Worm (Caenorhabditis elegans) whole organism, early embryonic: Measurements from ENCODE around the gene C02D5.4.

Experiments used
- B0310.2 ChIP-seq: sonication (generic microtip); optimal IDR thresholded peaks from 2 replicates; lab custom pipeline; 2016; ENCODE audit warnings: mild to moderate bottlenecking, missing genetic modification characterization, missing compliant biosample characterization
- aly-1 ChIP-seq: sonication (generic microtip); optimal IDR thresholded peaks from 2 replicates; lab custom pipeline; 2016; ENCODE audit warnings: missing genetic modification characterization, missing compliant biosample characterization
- ama-1 ChIP-seq: fragments of 150-350 bp; optimal IDR thresholded peaks from 2 replicates; lab custom pipeline; 2014
- ets-7 ChIP-seq: sonication (generic microtip); optimal IDR thresholded peaks from 2 replicates; lab custom pipeline; 2016; ENCODE audit warnings: missing genotype, missing genetic modification characterization, missing compliant biosample characterization
- hmbx-1 ChIP-seq: sonication (generic microtip); optimal IDR thresholded peaks from 2 replicates; lab custom pipeline; 2016; ENCODE audit warnings: mild to moderate bottlenecking, missing genetic modification characterization, missing compliant biosample characterization
- hmg-4 ChIP-seq: fragments of 200-800 bp; sonication (Bioruptor generic); optimal IDR thresholded peaks from 2 replicates; lab custom pipeline; 2018; ENCODE audit warnings: mild to moderate bottlenecking, missing genetic modification characterization, missing compliant biosample characterization
- pes-1 ChIP-seq: fragments of 200-800 bp; sonication (Bioruptor generic); IDR thresholded peaks from 2 replicates; pipeline ENCODE4 v1.3.6; 2022; ENCODE audit warnings: missing genetic modification reagents, missing genetic modification characterization, missing compliant biosample characterization
- scrt-1 ChIP-seq: fragments of 200-800 bp; sonication (Bioruptor generic); IDR thresholded peaks from 2 replicates; pipeline ENCODE4 v1.3.6; 2022; ENCODE audit warnings: missing genetic modification characterization, missing compliant biosample characterization
- sea-1 ChIP-seq: fragments of 200-800 bp; sonication (Bioruptor generic); conservative IDR thresholded peaks from 2 replicates; pipeline ENCODE4 v1.3.6; 2022; ENCODE audit warnings: missing genetic modification characterization, missing compliant biosample characterization
- tbx-11 ChIP-seq: fragments of 200-800 bp; sonication (Bioruptor generic); IDR thresholded peaks from 2 replicates; pipeline ENCODE4 v1.3.6; 2022; ENCODE audit warnings: missing genetic modification characterization, missing compliant biosample characterization
- tbx-37 ChIP-seq: fragments of 200-800 bp; sonication (Bioruptor generic); conservative IDR thresholded peaks from 2 replicates; pipeline ENCODE4 v1.3.6; 2022; ENCODE audit warnings: missing genetic modification reagents, missing genetic modification characterization, missing compliant biosample characterization
- tra-4 ChIP-seq: sonication (generic microtip); optimal IDR thresholded peaks from 2 replicates; lab custom pipeline; 2017; ENCODE audit warnings: missing genetic modification characterization, missing compliant biosample characterization

DNA sequence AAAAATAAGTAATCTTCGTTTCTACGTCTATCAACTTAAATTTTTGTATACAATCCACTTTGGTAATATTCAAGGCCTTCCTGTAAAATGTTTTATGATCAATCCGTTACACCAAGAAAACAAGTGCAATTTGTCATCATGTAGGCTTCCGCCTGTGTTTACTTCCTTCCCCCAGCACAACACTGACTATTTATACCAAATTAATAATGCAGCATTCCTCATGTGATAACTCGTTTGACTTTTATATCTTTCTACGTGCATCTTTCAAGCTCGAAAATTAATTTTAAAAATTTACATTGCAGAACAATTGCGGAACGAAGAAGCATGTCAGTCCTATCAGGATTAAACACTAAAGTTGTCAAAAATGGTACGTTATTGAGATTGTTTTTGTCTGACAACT lies 2.5 kb downstream of the C02D5.4 start, which contains the start of gene gsto-2:
- TF ChIP-seq ama-1 (lab: Kevin White, UChicago): no peak
- TF ChIP-seq hmbx-1 (tag; lab: Kevin White, UChicago): no peak
- TF ChIP-seq sea-1 (GFP tag; lab: Robert Waterston, UW): no peak
- TF ChIP-seq tbx-37 (GFP tag; lab: Robert Waterston, UW): no peak
- TF ChIP-seq aly-1 (tag; lab: Kevin White, UChicago): no peak
- TF ChIP-seq tbx-11 (GFP tag; lab: Robert Waterston, UW): no peak
- no peak for TF ChIP-seq tra-4
- no peak for TF ChIP-seq hmg-4 (GFP tag; lab: Kevin White, UChicago)
- no peak for TF ChIP-seq scrt-1
- no peak for TF ChIP-seq ets-7
- no peak for TF ChIP-seq B0310.2
- no peak for TF ChIP-seq pes-1
